Worm (Caenorhabditis elegans): ENCODE measurements around the gene Y37E11B.1.

Y37E11B.1 gene

DNA sequence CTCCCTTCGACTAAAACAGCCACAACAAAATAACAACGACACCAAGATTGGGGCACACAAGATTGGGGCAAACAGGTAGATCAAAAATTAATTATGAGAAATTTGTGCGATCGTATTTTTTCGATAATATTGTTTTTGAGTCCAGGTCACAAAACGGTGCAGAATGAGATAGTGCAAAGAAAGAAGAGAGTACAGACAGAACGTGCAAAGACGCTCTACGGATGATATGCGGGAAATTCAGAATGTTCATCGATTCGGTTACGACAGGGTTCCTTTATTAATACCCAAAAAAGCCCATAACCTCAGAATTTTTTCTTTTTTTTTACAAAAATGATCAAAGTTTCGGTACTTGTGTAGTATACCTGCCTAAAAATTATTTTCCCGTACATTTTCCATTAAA, 40.2 kb upstream of the Y37E11B.1 start (continued):
- no peak for TF ChIP-seq egl-18 (GFP tag; IDR thresholded peaks at IDR 0.05)
- TF ChIP-seq akir-1 (GFP tag; optimal IDR thresholded peaks at IDR 0.05): no peak
- no peak for TF ChIP-seq attf-5 (GFP tag; optimal IDR thresholded peaks at IDR 0.05)
- TF ChIP-seq B0336.3 (GFP tag; IDR thresholded peaks at IDR 0.05): no peak
- no peak for TF ChIP-seq lsl-1 (GFP tag; optimal IDR thresholded peaks at IDR 0.05)
- no peak for TF ChIP-seq nhr-80 (tag; optimal IDR thresholded peaks at IDR 0.05)

DNA sequence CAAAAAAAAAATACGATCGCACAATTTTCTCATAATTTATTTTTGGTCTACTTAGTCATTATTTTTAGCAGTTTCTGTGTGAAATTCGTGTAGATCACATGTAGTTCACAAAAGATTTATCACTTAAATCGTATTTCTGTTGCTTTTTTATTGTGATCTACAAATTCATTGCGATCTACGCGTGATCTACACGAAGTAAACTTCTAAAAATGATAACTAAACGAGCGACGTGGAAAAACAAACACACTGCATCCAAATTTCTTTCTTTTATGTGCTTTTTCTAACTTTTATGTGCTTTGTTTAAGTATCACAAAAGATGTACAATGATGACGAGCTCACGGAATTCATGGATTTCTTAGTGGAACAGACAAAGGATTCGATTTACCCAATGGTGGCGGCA, 39.5 kb upstream of the Y37E11B.1 start, which contains the start of gene B0212.3:
Gene B0212.3, plus strand, starts transcription at position 301 of the 400 bp plus-strand sequence.
- TF ChIP-seq attf-5 (GFP tag; optimal IDR thresholded peaks at IDR 0.05): no peak
- TF ChIP-seq nhr-80 (tag; optimal IDR thresholded peaks at IDR 0.05): no peak
- TF ChIP-seq dpff-1 (tag; optimal IDR thresholded peaks at IDR 0.05): no peak
- TF ChIP-seq F10E7.11 (tag; optimal IDR thresholded peaks at IDR 0.05): no peak
- no peak for TF ChIP-seq ztf-18 (tag; optimal IDR thresholded peaks at IDR 0.05)
- no peak for TF ChIP-seq F57C9.4 (tag; optimal IDR thresholded peaks at IDR 0.05)

DNA sequence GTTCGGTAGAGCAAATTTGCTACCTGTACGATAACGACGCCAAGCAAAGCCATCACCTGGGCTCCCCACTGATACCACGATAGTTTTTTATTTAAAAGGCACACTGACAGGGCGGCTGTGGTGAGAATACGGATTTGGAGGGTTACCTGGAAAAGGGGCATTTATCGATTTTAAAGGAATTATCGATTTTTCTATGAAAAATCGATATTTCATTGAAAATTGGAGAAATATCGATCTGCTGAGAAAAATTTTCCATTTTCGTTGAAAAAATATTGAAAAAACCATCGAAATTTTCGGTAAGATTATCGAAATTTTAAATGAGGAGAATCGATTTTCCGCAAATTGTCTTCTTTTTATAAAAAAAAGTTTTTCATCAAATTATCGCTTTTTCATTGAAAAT, 34.4 kb upstream of the Y37E11B.1 start:
- TF ChIP-seq egrh-3 (GFP tag; IDR thresholded peaks at IDR 0.05) (no peak), C17E4.6 (GFP tag; IDR thresholded peaks at IDR 0.05) (no peak), zfh-2 (GFP tag; conservative IDR thresholded peaks at IDR 0.05) (no peak), attf-5 (GFP tag; optimal IDR thresholded peaks at IDR 0.05) (no peak), aptf-2 (GFP tag; conservative IDR thresholded peaks at IDR 0.05) (no peak), K12H6.12 (tag; optimal IDR thresholded peaks at IDR 0.05) (no peak), mxl-1 (tag; optimal IDR thresholded peaks at IDR 0.05) (no peak), hsf-1 (GFP tag; IDR thresholded peaks at IDR 0.05) (no peak), T26A5.8 (tag; optimal IDR thresholded peaks at IDR 0.05) (no peak)

DNA sequence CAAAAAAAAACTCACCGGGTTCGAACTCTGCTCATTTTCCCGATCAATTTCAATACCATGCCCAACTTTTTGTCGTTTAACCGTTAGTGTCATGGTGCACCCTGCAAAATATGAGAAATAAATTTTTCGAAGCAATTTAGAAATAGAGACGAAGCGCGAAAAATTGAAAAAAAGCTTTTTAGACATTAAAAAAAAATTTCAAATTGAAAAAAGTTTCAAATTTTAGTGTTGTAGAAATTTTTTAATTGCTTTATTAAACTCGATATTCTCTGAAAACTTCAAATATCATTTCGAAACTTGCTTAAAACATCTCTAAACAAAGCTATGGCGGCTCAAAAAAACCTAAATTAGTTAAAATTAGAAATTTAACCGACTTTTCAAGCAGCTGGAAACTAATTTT, 31.9 kb upstream of the Y37E11B.1 start, which contains the start of gene nstp-6:
Gene nstp-6, minus strand, starts transcription at position 101 of the 400 bp plus-strand sequence.
- no peak for TF ChIP-seq attf-3 (GFP tag; conservative IDR thresholded peaks at IDR 0.05)
- no peak for TF ChIP-seq ceh-27 (GFP tag; optimal IDR thresholded peaks at IDR 0.05)
- TF ChIP-seq somi-1 (GFP tag; optimal IDR thresholded peaks at IDR 0.05): no peak
- TF ChIP-seq ztf-3 (GFP tag; optimal IDR thresholded peaks at IDR 0.05): no peak
- no peak for TF ChIP-seq snpc-4 (GFP tag; optimal IDR thresholded peaks at IDR 0.05)
- no peak for TF ChIP-seq snpc-4 (tag; optimal IDR thresholded peaks at IDR 0.05)
- no peak for TF ChIP-seq mcd-1 (GFP tag; IDR thresholded peaks at IDR 0.05)
- no peak for TF ChIP-seq nfyb-1 (GFP tag; IDR thresholded peaks at IDR 0.05)
- no peak for TF ChIP-seq snpc-3.4 (tag; optimal IDR thresholded peaks at IDR 0.05)
- no peak for TF ChIP-seq nhr-80 (tag; optimal IDR thresholded peaks at IDR 0.05)
- no peak for TF ChIP-seq B0035.1 (tag; optimal IDR thresholded peaks at IDR 0.05)
- no peak for TF ChIP-seq sea-2 (GFP tag; IDR thresholded peaks at IDR 0.05)
- no peak for TF ChIP-seq mes-4 (tag; optimal IDR thresholded peaks at IDR 0.05)
- no peak for TF ChIP-seq F10E7.11 (tag; optimal IDR thresholded peaks at IDR 0.05)
- TF ChIP-seq lsy-27 (tag; optimal IDR thresholded peaks at IDR 0.05; ENCODE audit: borderline replicate concordance, insufficient read depth): no peak
- no peak for TF ChIP-seq ztf-6 (GFP tag; IDR thresholded peaks at IDR 0.05)
- no peak for TF ChIP-seq egl-44 (GFP tag; IDR thresholded peaks at IDR 0.05)
- TF ChIP-seq sdz-38 (tag; optimal IDR thresholded peaks at IDR 0.05): no peak
- TF ChIP-seq D2030.7 (GFP tag; IDR thresholded peaks at IDR 0.05): no peak
- TF ChIP-seq attf-5 (GFP tag; optimal IDR thresholded peaks at IDR 0.05): no peak
